Fruit fly (Drosophila melanogaster): ENCODE results near the gene CG11327.

- TF ChIP-seq CG11902 (GFP tag; optimal IDR thresholded peaks at IDR 0.05) (no peak), Sox102F (GFP tag; optimal IDR thresholded peaks at IDR 0.05) (no peak), CG6276 (GFP tag; optimal IDR thresholded peaks at IDR 0.05) (no peak), CG8119 (GFP tag; IDR thresholded peaks at IDR 0.05) (no peak), Eip75B (GFP tag; optimal IDR thresholded peaks at IDR 0.05) (no peak), fd85E (GFP tag; optimal IDR thresholded peaks at IDR 0.05) (no peak), lz (GFP tag; optimal IDR thresholded peaks at IDR 0.05) (no peak), vri (GFP tag; optimal IDR thresholded peaks at IDR 0.05) (no peak), Blimp-1 (GFP tag; optimal IDR thresholded peaks at IDR 0.05) (no peak), eg (GFP tag; IDR thresholded peaks at IDR 0.05) (no peak), CG9139 (GFP tag; optimal IDR thresholded peaks at IDR 0.05) (no peak), CG34406 (GFP tag; optimal IDR thresholded peaks at IDR 0.05) (no peak), net (GFP tag; optimal IDR thresholded peaks at IDR 0.05) (no peak), fkh (GFP tag; optimal IDR thresholded peaks at IDR 0.05) (no peak)
Measured at dm6 chr2L:6732566-6732965, 46.1 kb upstream of the CG11327 start, which contains the start of gene TTLL3B.
